Worm (Caenorhabditis elegans): Measurements from ENCODE around the gene ZK370.6.

DNA sequence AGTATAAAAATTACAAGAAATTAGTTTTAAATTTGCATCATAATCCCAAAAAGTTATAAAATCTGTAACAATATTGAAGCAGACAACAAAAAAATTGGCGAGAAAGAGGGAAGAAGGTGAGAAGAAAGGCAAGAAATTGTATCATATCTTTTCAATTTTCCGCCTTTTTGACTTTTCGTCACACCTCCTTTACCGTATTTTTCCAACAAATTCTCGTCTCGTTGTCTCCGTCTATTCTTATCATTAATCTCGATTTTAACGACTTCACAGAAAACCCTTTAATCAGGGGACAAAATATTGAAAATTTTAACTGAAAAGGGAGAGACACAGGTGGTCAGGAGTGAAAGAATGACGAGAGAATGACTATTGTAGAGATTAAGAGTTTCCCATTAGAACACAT is 30.7 kb downstream of the ZK370.6 start:
- no peak for TF ChIP-seq nhr-25 (tag; optimal IDR thresholded peaks at IDR 0.05)
- no peak for TF ChIP-seq ztf-11 (tag; optimal IDR thresholded peaks at IDR 0.05)
- TF ChIP-seq ZK546.5 (tag; optimal IDR thresholded peaks at IDR 0.05) = no peak
- TF ChIP-seq unc-62 (GFP tag; optimal IDR thresholded peaks at IDR 0.05) = no peak
- no peak for TF ChIP-seq crh-2 (tag; optimal IDR thresholded peaks at IDR 0.05)
- no peak for TF ChIP-seq ztf-1 (GFP tag; conservative IDR thresholded peaks at IDR 0.05)
- TF ChIP-seq ceh-82 (tag; optimal IDR thresholded peaks at IDR 0.05) = no peak
- no peak for TF ChIP-seq snpc-4 (tag; optimal IDR thresholded peaks at IDR 0.05)
- TF ChIP-seq nhr-77 (tag; optimal IDR thresholded peaks at IDR 0.05) = no peak
- TF ChIP-seq sma-3 (GFP tag; optimal IDR thresholded peaks at IDR 0.05) = no peak
- TF ChIP-seq nhr-21 (tag; optimal IDR thresholded peaks at IDR 0.05) = no peak
